Worm (Caenorhabditis elegans): Measurements from ENCODE around the gene lron-15.

Gene lron-15

ce11 chrII:6502826-6503225 is 41.9 kb downstream of the lron-15 start, which contains the start of gene R05G9.1:
Gene R05G9.1 (plus strand): TSS chrII:6503168.
- TF ChIP-seq nhr-2 (tag; optimal IDR thresholded peaks at IDR 0.05) (no peak), blmp-1 (tag; optimal IDR thresholded peaks at IDR 0.05) (no peak), ztf-11 (tag; optimal IDR thresholded peaks at IDR 0.05) (no peak)

- no peak for TF ChIP-seq unc-39 (tag; optimal IDR thresholded peaks at IDR 0.05)
- no peak for TF ChIP-seq M03D4.4 (tag; optimal IDR thresholded peaks at IDR 0.05)
- TF ChIP-seq lin-32 (GFP tag; optimal IDR thresholded peaks at IDR 0.05), result no peak
- no peak for TF ChIP-seq ces-1 (GFP tag; optimal IDR thresholded peaks at IDR 0.05)
- TF ChIP-seq sptf-1 (tag; optimal IDR thresholded peaks at IDR 0.05), result no peak
- no peak for TF ChIP-seq bed-3 (GFP tag; optimal IDR thresholded peaks at IDR 0.05)
- no peak for TF ChIP-seq mep-1 (tag; optimal IDR thresholded peaks at IDR 0.05)
- no peak for TF ChIP-seq ceh-83 (GFP tag; optimal IDR thresholded peaks at IDR 0.05)
- no peak for TF ChIP-seq unc-62 (GFP tag; optimal IDR thresholded peaks at IDR 0.05)
Measured at ce11 chrII:6501420-6501819, 43.3 kb downstream of the lron-15 start, which contains the start of gene R05G9.3. Gene R05G9.3 (minus strand): TSS chrII:6501520.

ce11 chrII:6500161-6500560 is 44.5 kb downstream of the lron-15 start, which contains the start of gene R05G9.5:
Gene R05G9.5 (minus strand): TSS chrII:6500261.
- TF ChIP-seq sptf-1 (tag; optimal IDR thresholded peaks at IDR 0.05) (no peak), M03D4.4 (tag; optimal IDR thresholded peaks at IDR 0.05) (no peak), elt-1 (tag; optimal IDR thresholded peaks at IDR 0.05; ENCODE audit: borderline replicate concordance, insufficient read depth) (no peak), mls-2 (tag; optimal IDR thresholded peaks at IDR 0.05) (no peak), pha-4 (tag; optimal IDR thresholded peaks at IDR 0.05) (no peak), elt-3 (tag; optimal IDR thresholded peaks at IDR 0.05) (no peak), ces-1 (GFP tag; optimal IDR thresholded peaks at IDR 0.05) (no peak), nhr-2 (tag; optimal IDR thresholded peaks at IDR 0.05) (no peak)

- TF ChIP-seq cnd-1 (tag; optimal IDR thresholded peaks at IDR 0.05) (no peak), blmp-1 (tag; optimal IDR thresholded peaks at IDR 0.05) (no peak), lin-32 (GFP tag; optimal IDR thresholded peaks at IDR 0.05) (no peak), lsy-2 (tag; optimal IDR thresholded peaks at IDR 0.05) (no peak), unc-62 (GFP tag; optimal IDR thresholded peaks at IDR 0.05) (no peak), zip-8 (tag; optimal IDR thresholded peaks at IDR 0.05) (no peak), sptf-1 (tag; optimal IDR thresholded peaks at IDR 0.05) (no peak), ceh-83 (GFP tag; optimal IDR thresholded peaks at IDR 0.05) (no peak), flh-1 (GFP tag; optimal IDR thresholded peaks at IDR 0.05) (no peak), ham-2 (GFP tag; optimal IDR thresholded peaks at IDR 0.05) (no peak), tbx-8 (GFP tag; optimal IDR thresholded peaks at IDR 0.05) (no peak), nhr-28 (tag; optimal IDR thresholded peaks at IDR 0.05) (no peak), pha-4 (tag; optimal IDR thresholded peaks at IDR 0.05) (no peak), unc-39 (tag; optimal IDR thresholded peaks at IDR 0.05) (no peak), mls-2 (tag; optimal IDR thresholded peaks at IDR 0.05) (no peak), ztf-11 (tag; optimal IDR thresholded peaks at IDR 0.05) (no peak), snpc-4 (tag; optimal IDR thresholded peaks at IDR 0.05) (no peak), mab-5 (tag; optimal IDR thresholded peaks at IDR 0.05) (no peak), ces-1 (GFP tag; optimal IDR thresholded peaks at IDR 0.05) (no peak)
Measured at ce11 chrII:6499067-6499466, 45.6 kb downstream of the lron-15 start, which contains the start of gene twk-49. Gene twk-49 (minus strand): TSS chrII:6499167.

- TF ChIP-seq ces-1 (GFP tag; optimal IDR thresholded peaks at IDR 0.05), result peak; percentile 52
- TF ChIP-seq ztf-11 (tag; optimal IDR thresholded peaks at IDR 0.05), result no peak
- no peak for TF ChIP-seq mls-2 (tag; optimal IDR thresholded peaks at IDR 0.05)
- TF ChIP-seq nhr-12 (tag; optimal IDR thresholded peaks at IDR 0.05), result no peak
Measured at ce11 chrII:6498609-6499008, 46.1 kb downstream of the lron-15 start.

- TF ChIP-seq ces-1 (GFP tag; optimal IDR thresholded peaks at IDR 0.05) (peak; percentile 34), pha-4 (tag; optimal IDR thresholded peaks at IDR 0.05) (no peak), tbx-8 (GFP tag; optimal IDR thresholded peaks at IDR 0.05) (no peak), sem-2 (GFP tag; optimal IDR thresholded peaks at IDR 0.05) (no peak)
Measured at ce11 chrII:6497137-6497536, 47.6 kb downstream of the lron-15 start.

DNA sequence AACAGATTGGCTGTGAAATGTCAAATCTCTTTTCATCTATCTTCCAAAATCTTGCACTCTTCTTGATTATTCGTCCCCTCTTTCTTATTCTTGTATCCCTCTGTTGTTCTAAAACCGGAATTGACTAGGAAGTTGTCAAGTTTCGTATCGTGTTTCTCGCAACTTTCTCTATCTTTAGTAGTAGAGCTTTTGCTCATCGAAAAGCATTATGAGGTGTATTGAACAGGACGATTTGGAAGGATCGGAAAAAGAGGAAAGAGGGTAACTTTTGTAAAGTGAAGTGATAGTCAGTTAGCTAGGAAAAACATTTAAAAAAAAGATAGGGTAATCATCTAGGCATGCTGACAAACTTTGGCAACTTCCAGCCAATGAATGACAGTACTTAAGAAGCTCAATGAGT is 48.2 kb downstream of the lron-15 start:
- no peak for TF ChIP-seq ceh-83 (GFP tag; optimal IDR thresholded peaks at IDR 0.05)
- TF ChIP-seq mls-2 (tag; optimal IDR thresholded peaks at IDR 0.05), result no peak
- no peak for TF ChIP-seq bed-3 (GFP tag; optimal IDR thresholded peaks at IDR 0.05)
- TF ChIP-seq sptf-1 (tag; optimal IDR thresholded peaks at IDR 0.05), result no peak
- no peak for TF ChIP-seq ztf-11 (tag; optimal IDR thresholded peaks at IDR 0.05)
- no peak for TF ChIP-seq ceh-39 (tag; optimal IDR thresholded peaks at IDR 0.05)
- no peak for TF ChIP-seq snpc-4 (tag; optimal IDR thresholded peaks at IDR 0.05)
- TF ChIP-seq ham-2 (GFP tag; optimal IDR thresholded peaks at IDR 0.05), result no peak
- TF ChIP-seq zip-8 (tag; optimal IDR thresholded peaks at IDR 0.05), result no peak
- no peak for TF ChIP-seq tbx-8 (GFP tag; optimal IDR thresholded peaks at IDR 0.05)
- TF ChIP-seq ceh-43 (GFP tag; optimal IDR thresholded peaks at IDR 0.05), result no peak
- TF ChIP-seq lsy-2 (tag; optimal IDR thresholded peaks at IDR 0.05), result no peak
- TF ChIP-seq M03D4.4 (tag; optimal IDR thresholded peaks at IDR 0.05), result no peak
